Worm (Caenorhabditis elegans) whole organism, L3 larva: ENCODE measurements around the gene gad-3.
A peak's percentile ranks its signal among the peaks of the same experiment; 100 is the strongest.

Experiments
- ceh-82 ChIP-seq: fragments of 150-350 bp; optimal IDR thresholded peaks from 2 replicates; lab custom pipeline; 2014; ENCODE audit warnings: missing biosample characterization, missing genetic modification characterization
- egl-27 ChIP-seq: sonication (generic microtip); optimal IDR thresholded peaks from 4 replicates; lab custom pipeline; 2017; ENCODE audit warnings: missing biosample characterization, missing genetic modification reagents, missing genetic modification characterization
- elt-3 ChIP-seq, 3 experiments: fragments of 150-350 bp in 1 of 3; sonication (generic microtip) in 2 of 3; optimal IDR thresholded peaks; 2 replicates in 2 of 3; 4 replicates in 1 of 3; lab custom pipeline; 2014 to 2017; ENCODE audit warnings: missing biosample characterization in 3 of 3, missing genetic modification characterization in 3 of 3
- fos-1 ChIP-seq: fragments of 150-350 bp; optimal IDR thresholded peaks from 2 replicates; lab custom pipeline; 2014; ENCODE audit warnings: missing biosample characterization, missing genetic modification characterization
- mdl-1 ChIP-seq: fragments of 150-350 bp; optimal IDR thresholded peaks from 2 replicates; lab custom pipeline; 2014; ENCODE audit warnings: missing biosample characterization, missing genetic modification characterization
- nhr-11 ChIP-seq: fragments of 150-350 bp; optimal IDR thresholded peaks from 2 replicates; lab custom pipeline; 2014; ENCODE audit warnings: missing biosample characterization, missing genetic modification characterization
- nhr-237 ChIP-seq: fragments of 150-350 bp; optimal IDR thresholded peaks from 2 replicates; lab custom pipeline; 2014; ENCODE audit warnings: missing biosample characterization, missing genetic modification characterization
- nhr-25 ChIP-seq: sonication (generic microtip); optimal IDR thresholded peaks from 2 replicates; lab custom pipeline; 2017; ENCODE audit warnings: missing biosample characterization, missing genetic modification characterization
- pha-4 ChIP-seq: fragments of 150-350 bp; optimal IDR thresholded peaks from 2 replicates; lab custom pipeline; 2014; ENCODE audit warnings: missing biosample characterization, missing genetic modification reagents, missing genetic modification characterization
- pqm-1 ChIP-seq: fragments of 150-350 bp; optimal IDR thresholded peaks from 2 replicates; lab custom pipeline; 2017; ENCODE audit warnings: missing biosample characterization, missing genetic modification characterization, inconsistent platforms
- sea-2 ChIP-seq: fragments of 150-350 bp; sonication (generic microtip); optimal IDR thresholded peaks from 4 replicates; lab custom pipeline; 2014; ENCODE audit warnings: missing biosample characterization, missing genetic modification reagents, missing genetic modification characterization
- ztf-11 ChIP-seq: fragments of 150-350 bp; optimal IDR thresholded peaks from 2 replicates; lab custom pipeline; 2014; ENCODE audit warnings: missing biosample characterization, missing genetic modification characterization

DNA sequence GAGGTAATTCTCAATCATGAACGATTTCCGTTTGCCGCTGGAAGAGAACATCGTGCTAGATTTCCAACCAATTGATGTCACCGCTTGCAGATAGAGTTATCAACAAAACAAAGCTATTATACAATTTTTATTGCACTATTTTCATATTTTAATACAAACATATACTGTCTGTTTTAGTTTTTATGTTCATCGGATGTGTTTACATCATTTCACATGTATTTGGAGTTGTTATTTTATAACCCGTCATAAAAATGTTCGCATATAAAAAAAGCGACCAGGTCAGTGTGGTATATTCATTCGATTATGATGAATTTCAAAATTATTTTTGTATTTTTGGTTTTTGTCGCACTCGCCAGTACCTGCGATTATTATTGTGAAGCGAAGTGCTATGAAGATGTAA is 49.6 kb downstream of the gad-3 start, which contains the start of gene F21C10.11:
- peak; percentile 26 for TF ChIP-seq pqm-1 (tag; lab: Kevin White, UChicago)
- no peak for TF ChIP-seq egl-27 (tag; lab: Kevin White, UChicago)
- no peak for TF ChIP-seq nhr-11 (tag; lab: Kevin White, UChicago)
- no peak for TF ChIP-seq nhr-237 (tag; lab: Kevin White, UChicago)
- no peak for TF ChIP-seq mdl-1 (tag; lab: Kevin White, UChicago)
- TF ChIP-seq nhr-25, result no peak
- no peak for TF ChIP-seq ceh-82 (tag; lab: Kevin White, UChicago)
- no peak for TF ChIP-seq ztf-11 (tag; lab: Kevin White, UChicago)
- no peak for TF ChIP-seq pha-4 (tag; lab: Kevin White, UChicago)
- no peak for TF ChIP-seq fos-1 (tag; lab: Kevin White, UChicago)
- no peak for TF ChIP-seq elt-3 (tag; optimal IDR thresholded peaks at IDR 0.05; lab: Kevin White, UChicago)
- TF ChIP-seq sea-2 (GFP tag; lab: Kevin White, UChicago), result no peak
